Worm (Caenorhabditis elegans): ENCODE results near the gene F49H12.2.
A peak's percentile ranks its signal among the peaks of the same experiment; 100 is the strongest.

The F49H12.2 gene

DNA sequence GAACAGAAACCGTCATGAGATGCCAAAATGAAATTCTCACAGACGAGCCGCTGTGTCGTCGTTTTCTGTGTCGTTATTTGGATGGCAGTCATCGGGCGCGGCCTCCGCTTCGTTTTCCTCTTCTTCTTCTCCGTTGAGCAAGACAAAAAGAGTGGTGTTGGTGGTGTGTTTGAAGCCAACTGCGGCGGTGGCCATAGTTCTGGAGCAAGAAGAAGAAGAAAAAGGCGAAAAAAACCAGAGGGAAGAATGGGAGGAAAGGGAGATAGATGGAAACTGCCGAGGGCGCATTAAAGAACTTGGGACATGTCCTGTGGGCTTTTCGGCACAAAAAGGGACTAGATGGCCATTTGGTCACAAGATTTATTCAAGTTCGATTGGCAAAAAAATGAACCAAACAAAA, 46.6 kb downstream of the F49H12.2 start, which contains the start of gene F53B1.9:
TSS of gene F53B1.9 (minus strand) at position 195 of the 400 bp plus-strand sequence.
- TF ChIP-seq unc-42 (tag; optimal IDR thresholded peaks at IDR 0.05) (peak; percentile 30), eyg-1 (tag; optimal IDR thresholded peaks at IDR 0.05) (no peak), elt-2 (tag; optimal IDR thresholded peaks at IDR 0.05) (no peak)
